Worm (Caenorhabditis elegans) whole organism, midembryonic: ENCODE measurements around the gene T28A11.13.

Experiments
- T22C8.4 ChIP-seq: fragments of 200-800 bp; sonication (Bioruptor generic); IDR thresholded peaks from 2 replicates; pipeline ENCODE4 v1.3.6; 2022; ENCODE audit warnings: missing genetic modification characterization, missing compliant biosample characterization
- cog-1 ChIP-seq: sonication (generic microtip); optimal IDR thresholded peaks from 2 replicates; lab custom pipeline; 2016; ENCODE audit warnings: missing genetic modification characterization, missing compliant biosample characterization
- flt-1 ChIP-seq: fragments of 200-800 bp; sonication (Bioruptor generic); IDR thresholded peaks from 2 replicates; pipeline ENCODE4 v1.3.6; 2022; ENCODE audit warnings: missing genetic modification characterization, missing compliant biosample characterization
- klf-2 ChIP-seq: fragments of 200-800 bp; sonication (Bioruptor generic); conservative IDR thresholded peaks from 2 replicates; pipeline ENCODE4 v1.3.6; 2022; ENCODE audit warnings: missing genetic modification reagents, missing genetic modification characterization, missing compliant biosample characterization
- med-1 ChIP-seq: sonication (generic microtip); optimal IDR thresholded peaks from 2 replicates; lab custom pipeline; 2017; ENCODE audit warnings: missing genetic modification characterization, mild to moderate bottlenecking, missing compliant biosample characterization, antibody characterized with exemption, missing genetic modification reagents; ENCODE audit not compliant: insufficient read depth
- ref-1 ChIP-seq: fragments of 200-800 bp; sonication (Bioruptor generic); conservative IDR thresholded peaks from 2 replicates; pipeline ENCODE4 v1.3.6; 2022; ENCODE audit warnings: missing genetic modification reagents, missing genetic modification characterization, missing compliant biosample characterization
- tab-1 ChIP-seq: fragments of 200-800 bp; sonication (Bioruptor generic); IDR thresholded peaks from 2 replicates; pipeline ENCODE4 v1.3.6; 2022; ENCODE audit warnings: missing genetic modification characterization, missing compliant biosample characterization
- ztf-23 ChIP-seq: fragments of 200-800 bp; sonication (Bioruptor generic); IDR thresholded peaks from 2 replicates; pipeline ENCODE4 v1.3.6; 2022; ENCODE audit warnings: missing genetic modification reagents, missing genetic modification characterization, missing compliant biosample characterization
- ztf-29 ChIP-seq: fragments of 200-800 bp; sonication (Bioruptor generic); IDR thresholded peaks from 2 replicates; pipeline ENCODE4 v1.3.6; 2022; ENCODE audit warnings: missing genetic modification reagents, missing genetic modification characterization, missing compliant biosample characterization

DNA sequence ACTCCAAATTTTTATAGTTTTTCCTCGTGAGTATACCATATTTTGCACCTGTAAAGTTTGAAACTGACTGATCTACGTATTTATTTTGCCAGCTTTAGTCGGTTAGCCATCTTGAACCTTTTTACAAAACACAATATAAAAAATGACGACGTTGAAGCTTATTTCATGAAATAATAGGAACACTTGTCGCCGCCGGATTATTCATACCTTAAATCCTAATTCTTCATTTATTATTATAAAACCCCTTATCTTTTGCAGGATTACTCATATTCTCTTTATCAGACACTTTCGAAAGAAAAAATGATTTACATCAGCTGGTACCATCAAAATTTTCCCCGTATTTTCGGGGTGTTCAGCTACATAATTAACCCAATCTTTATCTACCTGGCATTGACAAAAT is 2.5 kb downstream of the T28A11.13 start, which contains the start of gene srj-8:
- TF ChIP-seq ztf-29 (GFP tag; lab: Robert Waterston, UW) (no peak), flt-1 (no peak), ztf-23 (no peak), ref-1 (GFP tag; lab: Robert Waterston, UW) (no peak), tab-1 (GFP tag; lab: Robert Waterston, UW) (no peak), klf-2 (no peak), cog-1 (no peak), med-1 (GFP tag; lab: Kevin White, UChicago) (no peak), T22C8.4 (no peak)
